Worm (Caenorhabditis elegans): ENCODE results near the gene K06A9.1.

The K06A9.1 gene

ce11 chrX:1576337-1576736 is 29.0 kb downstream of the K06A9.1 start, which contains the start of gene wrt-9:
TSS of gene wrt-9 (plus strand) at chrX:1576637.
- no peak for TF ChIP-seq him-1 (tag; optimal IDR thresholded peaks at IDR 0.05)
- no peak for TF ChIP-seq W03F9.2 (tag; optimal IDR thresholded peaks at IDR 0.05)
- TF ChIP-seq dao-5 (tag; optimal IDR thresholded peaks at IDR 0.05), result no peak

- TF ChIP-seq him-1 (tag; optimal IDR thresholded peaks at IDR 0.05) (no peak), dao-5 (tag; optimal IDR thresholded peaks at IDR 0.05) (no peak), W03F9.2 (tag; optimal IDR thresholded peaks at IDR 0.05) (no peak)
Measured at ce11 chrX:1578682-1579081, 31.4 kb downstream of the K06A9.1 start.

ce11 chrX:1583980-1584379 is 36.7 kb downstream of the K06A9.1 start:
- TF ChIP-seq dao-5 (tag; optimal IDR thresholded peaks at IDR 0.05), result no peak
- no peak for TF ChIP-seq W03F9.2 (tag; optimal IDR thresholded peaks at IDR 0.05)
- no peak for TF ChIP-seq him-1 (tag; optimal IDR thresholded peaks at IDR 0.05)

- TF ChIP-seq W03F9.2 (tag; optimal IDR thresholded peaks at IDR 0.05), result no peak
- TF ChIP-seq him-1 (tag; optimal IDR thresholded peaks at IDR 0.05), result no peak
Measured at ce11 chrX:1587082-1587481, 39.8 kb downstream of the K06A9.1 start.

DNA sequence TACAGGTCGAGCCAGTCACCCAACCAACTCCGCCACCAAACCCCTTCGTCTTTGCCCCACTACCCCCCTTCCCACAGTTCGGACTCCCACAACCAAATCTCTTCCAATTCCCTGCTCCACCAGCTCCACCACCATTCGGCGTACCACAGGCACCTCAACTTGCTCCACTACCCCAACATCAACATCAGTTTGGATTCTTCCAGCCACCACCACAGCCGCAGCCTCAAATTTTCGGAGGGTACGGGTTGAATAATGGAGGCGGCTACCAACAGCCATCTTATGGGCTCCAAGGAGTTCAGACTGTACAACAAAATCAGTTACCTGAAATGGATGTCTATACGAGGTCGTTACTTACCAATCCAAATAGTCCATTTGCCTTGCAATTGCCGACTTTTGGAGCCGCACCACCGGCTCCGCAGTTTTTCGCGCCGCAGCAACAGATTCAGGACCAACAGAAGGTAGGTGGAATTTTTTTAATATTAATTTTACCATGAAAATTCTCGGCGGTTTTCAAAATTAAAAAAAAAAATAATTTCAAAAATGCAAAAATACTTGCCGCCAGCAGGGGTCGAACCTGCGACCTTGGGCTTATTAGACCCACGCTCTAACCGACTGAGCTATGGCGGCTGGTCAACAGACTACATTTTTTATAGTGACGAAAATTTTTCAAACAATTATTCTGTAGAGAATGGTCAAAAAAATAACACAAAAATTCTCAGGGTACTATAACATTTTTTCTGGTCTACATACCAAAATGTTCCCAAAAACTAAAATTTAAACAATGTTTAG is 42.0 kb downstream of the K06A9.1 start:
- TF ChIP-seq him-1 (tag; optimal IDR thresholded peaks at IDR 0.05) (no peak), dao-5 (tag; optimal IDR thresholded peaks at IDR 0.05) (no peak), W03F9.2 (tag; optimal IDR thresholded peaks at IDR 0.05) (no peak)

DNA sequence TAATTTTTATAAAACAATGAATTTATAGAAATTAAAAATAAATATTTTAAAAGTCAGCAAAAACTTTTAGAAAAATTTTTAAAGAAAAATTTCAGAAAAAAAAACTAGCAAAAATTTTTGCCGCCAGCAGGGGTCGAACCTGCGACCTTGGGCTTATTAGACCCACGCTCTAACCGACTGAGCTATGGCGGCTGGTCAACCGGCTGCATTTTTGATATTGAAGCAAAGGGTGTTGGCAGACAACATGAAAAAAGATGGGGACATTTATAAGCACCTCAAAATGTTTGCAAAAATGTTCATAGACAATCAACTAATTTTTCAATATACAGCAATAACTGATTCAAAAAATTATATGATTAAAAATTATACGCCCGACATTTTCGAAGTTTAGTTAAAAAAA is 42.7 kb downstream of the K06A9.1 start:
- TF ChIP-seq W03F9.2 (tag; optimal IDR thresholded peaks at IDR 0.05), result no peak
- no peak for TF ChIP-seq him-1 (tag; optimal IDR thresholded peaks at IDR 0.05)
- TF ChIP-seq dao-5 (tag; optimal IDR thresholded peaks at IDR 0.05), result no peak

DNA sequence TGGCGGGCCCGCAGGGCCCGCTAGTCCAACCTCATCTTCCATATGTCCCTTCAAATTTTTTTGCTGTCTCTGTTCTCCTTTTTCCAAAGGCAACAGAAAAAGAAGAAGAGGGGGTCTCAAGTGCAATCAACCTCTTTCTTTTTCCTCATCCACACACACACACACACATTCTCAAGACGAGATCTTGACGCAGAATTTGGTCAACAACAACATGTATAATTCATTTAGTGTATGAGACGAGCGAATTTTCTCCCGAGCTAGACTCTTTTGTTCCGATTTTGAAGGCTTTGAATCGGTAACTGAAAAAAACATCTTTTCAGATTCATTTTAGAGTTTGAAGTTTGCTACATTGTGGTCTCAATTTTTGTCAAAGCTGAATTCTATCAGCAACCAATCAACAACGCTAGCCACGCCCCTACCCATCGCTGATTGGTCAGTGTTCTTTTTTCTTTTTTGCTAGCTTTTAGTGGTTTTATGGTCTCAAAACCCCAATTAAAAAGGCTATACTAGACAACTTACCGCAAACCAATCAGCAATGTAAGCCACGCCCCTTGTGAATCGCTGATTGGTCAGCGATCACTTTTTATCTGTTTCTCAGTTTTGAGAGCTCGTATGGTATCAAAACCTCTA is 50.9 kb downstream of the K06A9.1 start:
- TF ChIP-seq W03F9.2 (tag; optimal IDR thresholded peaks at IDR 0.05) (no peak), him-1 (tag; optimal IDR thresholded peaks at IDR 0.05) (no peak), dao-5 (tag; optimal IDR thresholded peaks at IDR 0.05) (no peak)

DNA sequence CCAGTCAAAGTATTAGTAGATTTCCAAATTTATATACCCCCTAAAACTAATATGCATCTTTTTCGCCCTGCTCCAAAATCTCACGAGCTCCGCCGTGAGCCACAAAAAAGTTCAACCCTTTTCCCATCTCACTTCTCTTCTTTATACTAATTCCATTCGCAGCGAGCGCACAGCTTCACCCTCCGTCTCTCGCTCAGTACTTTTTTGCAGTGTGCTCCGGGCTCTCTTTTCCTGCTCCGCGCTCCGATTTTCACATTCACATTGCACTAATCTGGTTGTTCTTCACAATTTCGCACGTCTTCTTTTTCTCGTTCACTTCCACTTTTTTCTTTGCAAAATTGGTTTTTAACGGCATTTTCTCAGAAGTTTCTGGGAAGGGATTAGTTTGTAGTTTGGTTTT is 52.0 kb downstream of the K06A9.1 start:
- TF ChIP-seq dao-5 (tag; optimal IDR thresholded peaks at IDR 0.05) (no peak), him-1 (tag; optimal IDR thresholded peaks at IDR 0.05) (peak; percentile 37)

- no peak for TF ChIP-seq dao-5 (tag; optimal IDR thresholded peaks at IDR 0.05)
- TF ChIP-seq him-1 (tag; optimal IDR thresholded peaks at IDR 0.05), result no peak
- TF ChIP-seq W03F9.2 (tag; optimal IDR thresholded peaks at IDR 0.05), result no peak
Measured at ce11 chrX:1601563-1601962, 54.3 kb downstream of the K06A9.1 start.

ce11 chrX:1602548-1602947 is 55.2 kb downstream of the K06A9.1 start:
- TF ChIP-seq him-1 (tag; optimal IDR thresholded peaks at IDR 0.05) (no peak), W03F9.2 (tag; optimal IDR thresholded peaks at IDR 0.05) (no peak), dao-5 (tag; optimal IDR thresholded peaks at IDR 0.05) (no peak)

DNA sequence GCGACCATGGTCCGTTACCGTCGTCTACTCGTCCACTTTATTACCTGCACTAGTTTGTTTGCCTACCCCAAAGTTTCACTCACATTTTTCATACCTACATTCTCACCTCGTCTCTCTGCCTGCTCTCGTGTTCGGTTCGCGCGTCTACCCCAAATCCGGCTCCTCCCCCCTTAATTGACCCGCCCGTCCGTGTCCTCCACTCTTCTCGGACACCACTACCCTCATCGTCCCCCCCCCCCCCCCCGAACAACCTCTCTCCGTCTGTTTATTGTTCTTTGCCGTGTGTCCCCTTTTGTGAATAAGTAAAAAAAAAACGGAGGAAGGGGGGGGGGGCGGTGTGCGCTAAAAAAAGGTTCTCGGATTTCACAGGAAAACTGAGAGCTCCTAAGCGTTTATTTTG is 55.7 kb downstream of the K06A9.1 start:
- no peak for TF ChIP-seq dao-5 (tag; optimal IDR thresholded peaks at IDR 0.05)
- no peak for TF ChIP-seq him-1 (tag; optimal IDR thresholded peaks at IDR 0.05)
- no peak for TF ChIP-seq W03F9.2 (tag; optimal IDR thresholded peaks at IDR 0.05)

DNA sequence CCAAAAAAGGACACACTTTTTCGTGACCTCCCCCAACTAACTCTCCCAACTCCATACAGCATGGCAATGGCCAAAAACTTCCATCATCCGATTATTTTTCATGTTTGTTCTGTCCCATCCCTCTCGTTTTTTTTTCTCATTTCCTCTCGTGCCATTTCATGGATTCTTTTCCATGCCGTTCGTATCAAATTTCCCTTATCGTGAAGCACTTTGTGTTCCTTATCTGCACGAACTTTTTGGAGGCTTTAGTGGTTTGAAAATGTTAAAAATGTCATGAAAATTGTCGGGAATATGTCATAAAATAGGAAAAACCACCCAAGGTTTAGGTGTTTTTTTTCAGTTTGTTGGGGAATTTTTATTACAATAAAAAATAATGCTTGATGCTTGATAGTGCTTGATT is 56.4 kb downstream of the K06A9.1 start:
- TF ChIP-seq W03F9.2 (tag; optimal IDR thresholded peaks at IDR 0.05), result no peak
- no peak for TF ChIP-seq dao-5 (tag; optimal IDR thresholded peaks at IDR 0.05)
- no peak for TF ChIP-seq him-1 (tag; optimal IDR thresholded peaks at IDR 0.05)

DNA sequence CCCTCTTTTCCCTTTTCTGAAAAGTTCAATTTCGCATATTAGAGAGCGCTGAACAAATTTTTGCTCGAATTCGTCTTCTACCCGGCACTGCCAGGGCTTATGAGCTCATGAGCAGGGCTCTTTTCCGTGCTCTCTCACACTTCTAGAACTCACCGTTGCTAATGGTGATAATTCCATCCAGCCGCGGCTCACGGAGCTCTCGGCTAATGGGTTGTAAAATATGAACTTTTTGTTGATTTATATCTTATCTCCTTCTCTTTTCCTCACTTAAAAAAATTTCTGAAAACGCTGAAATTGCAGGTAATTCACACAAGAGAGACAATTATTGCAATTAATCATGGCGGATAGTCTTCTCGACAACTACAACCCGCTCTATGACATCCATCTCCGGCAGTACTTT is 57.3 kb downstream of the K06A9.1 start, which contains the start of gene H11E01.3:
Gene H11E01.3 (plus strand): TSS at position 301 of the 400 bp plus-strand sequence.
- TF ChIP-seq W03F9.2 (tag; optimal IDR thresholded peaks at IDR 0.05) (no peak), dao-5 (tag; optimal IDR thresholded peaks at IDR 0.05) (no peak), him-1 (tag; optimal IDR thresholded peaks at IDR 0.05) (no peak)

Data from whole organism, L4/young adult.